Worm (Caenorhabditis elegans) whole organism, mixed stage, embryonic: ENCODE results near the gene C07D10.6.

Experiments used
- ceh-39 ChIP-seq: fragments of 150-350 bp; optimal IDR thresholded peaks from 2 replicates; lab custom pipeline; 2014; ENCODE audit warnings: missing biosample characterization, missing genetic modification characterization
- drap-1 ChIP-seq: fragments of 200-800 bp; sonication (Bioruptor generic); optimal IDR thresholded peaks from 3 replicates; lab custom pipeline; 2018; ENCODE audit warnings: mild to moderate bottlenecking, missing genetic modification characterization, missing compliant biosample characterization
- elt-3 ChIP-seq: fragments of 150-350 bp; optimal IDR thresholded peaks from 2 replicates; lab custom pipeline; 2014; ENCODE audit warnings: missing biosample characterization, missing genetic modification characterization
- flh-1 ChIP-seq: fragments of 200-800 bp; sonication (Bioruptor generic); optimal IDR thresholded peaks from 2 replicates; lab custom pipeline; 2018; ENCODE audit warnings: mild to moderate bottlenecking, missing genetic modification characterization, moderate library complexity, missing compliant biosample characterization
- lsy-2 ChIP-seq: fragments of 150-350 bp; optimal IDR thresholded peaks from 2 replicates; lab custom pipeline; 2014; ENCODE audit warnings: missing biosample characterization, missing genetic modification characterization
- mab-5 ChIP-seq: fragments of 150-350 bp; optimal IDR thresholded peaks from 2 replicates; lab custom pipeline; 2014; ENCODE audit warnings: missing biosample characterization, missing genetic modification characterization
- mep-1 ChIP-seq: fragments of 150-350 bp; optimal IDR thresholded peaks from 2 replicates; lab custom pipeline; 2017; ENCODE audit warnings: missing biosample characterization, missing genetic modification reagents, missing genetic modification characterization, inconsistent platforms
- mls-2 ChIP-seq: sonication (generic microtip); optimal IDR thresholded peaks from 2 replicates; lab custom pipeline; 2016; ENCODE audit warnings: mild to moderate bottlenecking, missing genetic modification characterization, moderate library complexity, missing compliant biosample characterization
- nhr-12 ChIP-seq: fragments of 150-350 bp; optimal IDR thresholded peaks from 2 replicates; lab custom pipeline; 2014; ENCODE audit warnings: missing biosample characterization, missing genetic modification characterization
- nhr-2 ChIP-seq: fragments of 150-350 bp; optimal IDR thresholded peaks from 2 replicates; lab custom pipeline; 2014; ENCODE audit warnings: missing biosample characterization, missing genetic modification characterization
- unc-120 ChIP-seq: sonication (generic microtip); optimal IDR thresholded peaks from 2 replicates; lab custom pipeline; 2017; ENCODE audit warnings: missing genetic modification characterization, missing compliant biosample characterization; ENCODE audit not compliant: poor library complexity, severe bottlenecking

ce11 chrII:7402625-7403024 is 23.5 kb downstream of the C07D10.6 start, which contains the start of gene nas-7:
- TF ChIP-seq nhr-2 (tag; lab: Kevin White, UChicago), result no peak
- no peak for TF ChIP-seq elt-3 (tag; lab: Kevin White, UChicago)
- no peak for TF ChIP-seq mep-1 (tag; lab: Kevin White, UChicago)
- TF ChIP-seq unc-120 (tag; lab: Kevin White, UChicago), result no peak
- TF ChIP-seq nhr-12 (tag; lab: Kevin White, UChicago), result no peak
- no peak for TF ChIP-seq mls-2 (tag; lab: Kevin White, UChicago)
- TF ChIP-seq lsy-2, result no peak
- TF ChIP-seq flh-1 (GFP tag; lab: Kevin White, UChicago), result no peak
- no peak for TF ChIP-seq ceh-39
- TF ChIP-seq drap-1 (GFP tag; lab: Kevin White, UChicago), result no peak
- no peak for TF ChIP-seq mab-5 (tag; lab: Kevin White, UChicago)
